Fruit fly (Drosophila melanogaster): Measurements from ENCODE around the gene Proc.

Proc gene

dm6 chr2L:7890654-7891114 is 19.5 kb upstream of the Proc start, which contains the start of gene Spn28Db (continued):
- TF ChIP-seq CG10366 (GFP tag; IDR thresholded peaks at IDR 0.05) (no peak), slp2 (GFP tag; optimal IDR thresholded peaks at IDR 0.05) (no peak), pzg (GFP tag; optimal IDR thresholded peaks at IDR 0.05) (no peak), CG18262 (tag; optimal IDR thresholded peaks at IDR 0.05) (no peak), HmgZ (tag; optimal IDR thresholded peaks at IDR 0.05) (no peak), esg (GFP tag; conservative IDR thresholded peaks at IDR 0.05) (no peak), CG14965 (GFP tag; optimal IDR thresholded peaks at IDR 0.05; ENCODE audit: borderline replicate concordance) (no peak), br (optimal IDR thresholded peaks at IDR 0.05) (no peak), zfh1 (GFP tag; IDR thresholded peaks at IDR 0.05) (no peak), CG14441 (GFP tag; IDR thresholded peaks at IDR 0.05) (no peak), wdn (GFP tag; IDR thresholded peaks at IDR 0.05) (no peak), D19B (GFP tag; optimal IDR thresholded peaks at IDR 0.05) (no peak), nom (GFP tag; optimal IDR thresholded peaks at IDR 0.05) (no peak), Lim3 (GFP tag; IDR thresholded peaks at IDR 0.05) (no peak), so (GFP tag; IDR thresholded peaks at IDR 0.05) (no peak), CG6175 (GFP tag; IDR thresholded peaks at IDR 0.05) (no peak), MESR4 (GFP tag; optimal IDR thresholded peaks at IDR 0.05) (no peak), gsb (GFP tag; IDR thresholded peaks at IDR 0.05) (no peak), Deaf1 (tag; optimal IDR thresholded peaks at IDR 0.05) (no peak), sima (GFP tag; optimal IDR thresholded peaks at IDR 0.05) (no peak), tgo (GFP tag; IDR thresholded peaks at IDR 0.05) (no peak), sim (GFP tag; IDR thresholded peaks at IDR 0.05) (no peak), CG9876 (GFP tag; optimal IDR thresholded peaks at IDR 0.05) (peak; percentile 39), PHDP (tag; optimal IDR thresholded peaks at IDR 0.05) (no peak), CG18619 (GFP tag; optimal IDR thresholded peaks at IDR 0.05) (no peak), CG12299 (tag; optimal IDR thresholded peaks at IDR 0.05) (no peak), ham (GFP tag; IDR thresholded peaks at IDR 0.05) (no peak), CG3995 (GFP tag; optimal IDR thresholded peaks at IDR 0.05) (no peak), NFAT (GFP tag; IDR thresholded peaks at IDR 0.05) (peak; percentile 58; the same call in 1 of the 2 replicates), B-H1 (GFP tag; IDR thresholded peaks at IDR 0.05) (no peak), cad (GFP tag; optimal IDR thresholded peaks at IDR 0.05) (no peak), BtbVII (GFP tag; optimal IDR thresholded peaks at IDR 0.05) (no peak), CG34224 (GFP tag; IDR thresholded peaks at IDR 0.05; ENCODE audit: partially characterized antibody) (no peak), CG17328 (GFP tag; IDR thresholded peaks at IDR 0.05) (no peak), slbo (GFP tag; IDR thresholded peaks at IDR 0.05) (no peak), vfl (GFP tag; optimal IDR thresholded peaks at IDR 0.05) (no peak), CG11560 (tag; IDR thresholded peaks at IDR 0.05) (no peak), Hr78 (GFP tag; optimal IDR thresholded peaks at IDR 0.05) (no peak), CG33213 (GFP tag; optimal IDR thresholded peaks at IDR 0.05) (peak; percentile 52), tll (GFP tag; optimal IDR thresholded peaks at IDR 0.05) (no peak), abd-A (tag; optimal IDR thresholded peaks at IDR 0.05) (no peak), ranshi (GFP tag; IDR thresholded peaks at IDR 0.05) (no peak), CG30431 (GFP tag; optimal IDR thresholded peaks at IDR 0.05) (no peak), CG5953 (GFP tag; IDR thresholded peaks at IDR 0.05) (no peak), Max (GFP tag; optimal IDR thresholded peaks at IDR 0.05) (no peak), Drgx (GFP tag; IDR thresholded peaks at IDR 0.05) (no peak), prd (optimal IDR thresholded peaks at IDR 0.05) (no peak), prd (GFP tag; IDR thresholded peaks at IDR 0.05) (no peak), CG17568 (GFP tag; optimal IDR thresholded peaks at IDR 0.05) (no peak), tio (GFP tag; optimal IDR thresholded peaks at IDR 0.05) (no peak), CG3281 (GFP tag; optimal IDR thresholded peaks at IDR 0.05) (no peak), nerfin-2 (GFP tag; IDR thresholded peaks at IDR 0.05; ENCODE audit: partially characterized antibody) (no peak), CG16779 (GFP tag; IDR thresholded peaks at IDR 0.05) (no peak)

Data from whole organism, embryonic.